Worm (Caenorhabditis elegans): Measurements from ENCODE around the gene gldi-3.

DNA sequence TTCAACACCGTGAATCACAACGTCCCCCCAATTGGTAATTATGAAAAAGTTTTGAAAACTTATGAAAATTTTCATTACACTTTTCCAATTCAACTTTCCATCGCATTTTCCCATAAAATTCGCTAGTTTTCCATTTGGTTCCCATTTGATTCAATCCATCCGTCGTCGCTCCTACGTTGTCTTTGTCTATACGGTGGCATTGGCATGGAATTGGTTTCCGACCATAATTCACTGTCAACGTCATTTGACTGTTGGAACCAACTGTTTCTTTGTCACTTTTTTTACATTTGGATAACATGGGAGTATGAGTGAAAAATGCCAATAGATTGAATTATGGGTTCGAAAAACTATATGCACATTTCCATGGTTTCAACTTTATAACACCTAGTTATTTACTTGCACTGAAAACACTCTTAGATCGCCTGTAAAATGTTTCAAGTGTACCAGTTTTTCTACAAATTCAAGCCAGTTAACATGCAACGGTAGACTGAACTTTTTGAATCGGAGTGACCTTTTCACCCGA is 21.8 kb downstream of the gldi-3 start:
- TF ChIP-seq ZK546.5 (tag; optimal IDR thresholded peaks at IDR 0.05), result no peak
- no peak for TF ChIP-seq F10B5.3 (tag; optimal IDR thresholded peaks at IDR 0.05)
- no peak for TF ChIP-seq ceh-62 (tag; optimal IDR thresholded peaks at IDR 0.05)
- TF ChIP-seq ama-1 (optimal IDR thresholded peaks at IDR 0.05), result no peak
- TF ChIP-seq ztf-11 (tag; optimal IDR thresholded peaks at IDR 0.05), result no peak
- TF ChIP-seq pha-4 (GFP tag; IDR thresholded peaks at IDR 0.05), result no peak
- no peak for TF ChIP-seq pha-4 (tag; optimal IDR thresholded peaks at IDR 0.05)
- no peak for TF ChIP-seq aly-2 (tag; optimal IDR thresholded peaks at IDR 0.05)
- no peak for TF ChIP-seq fos-1 (tag; optimal IDR thresholded peaks at IDR 0.05)
- TF ChIP-seq nhr-237 (tag; optimal IDR thresholded peaks at IDR 0.05), result no peak
- no peak for TF ChIP-seq nhr-28 (tag; optimal IDR thresholded peaks at IDR 0.05)
- TF ChIP-seq F37D6.2 (tag; optimal IDR thresholded peaks at IDR 0.05), result no peak
- TF ChIP-seq nhr-11 (tag; optimal IDR thresholded peaks at IDR 0.05), result no peak
- no peak for TF ChIP-seq lsy-2 (tag; optimal IDR thresholded peaks at IDR 0.05)
- no peak for TF ChIP-seq unc-39 (tag; optimal IDR thresholded peaks at IDR 0.05)

Data from whole organism, L4 larva.